Worm (Caenorhabditis elegans): Measurements from ENCODE around the gene srx-104.

- TF ChIP-seq pes-1 (GFP tag; IDR thresholded peaks at IDR 0.05) (no peak), ama-1 (optimal IDR thresholded peaks at IDR 0.05) (no peak), tra-4 (tag; optimal IDR thresholded peaks at IDR 0.05) (no peak), ceh-13 (GFP tag; optimal IDR thresholded peaks at IDR 0.05) (no peak), sea-1 (GFP tag; conservative IDR thresholded peaks at IDR 0.05) (no peak), hmg-4 (GFP tag; optimal IDR thresholded peaks at IDR 0.05) (no peak)
These were observed 24.8 kb upstream of the srx-104 start, which contains the start of gene C46E10.1 for ce11 chrII:3724175-3724715.
